Fruit fly (Drosophila melanogaster) whole organism, adult: ENCODE results near the gene CenB1A.

Experiments used
- CG11617 ChIP-seq: fragments of 200-800 bp; sonication (Bioruptor generic); optimal IDR thresholded peaks from 2 replicates; lab custom pipeline; 2017; ENCODE audit warnings: mild to moderate bottlenecking, missing biosample characterization, missing genetic modification reagents, missing genetic modification characterization
- CG12768 ChIP-seq: fragments of 200-800 bp; sonication (Bioruptor generic); optimal IDR thresholded peaks from 2 replicates; lab custom pipeline; 2017; ENCODE audit warnings: missing biosample characterization, missing genetic modification characterization, mild to moderate bottlenecking, moderate library complexity, missing genetic modification reagents
- CG14711 ChIP-seq: fragments of 200-800 bp; sonication (Bioruptor generic); optimal IDR thresholded peaks from 2 replicates; lab custom pipeline; 2018; ENCODE audit warnings: missing biosample characterization, mild to moderate bottlenecking, missing genetic modification characterization, moderate library complexity
- CG1620 ChIP-seq: fragments of 200-800 bp; sonication (Bioruptor generic); optimal IDR thresholded peaks from 2 replicates; lab custom pipeline; 2016; ENCODE audit warnings: missing biosample characterization, missing genetic modification characterization
- CG33017 ChIP-seq: fragments of 200-800 bp; sonication (Bioruptor generic); optimal IDR thresholded peaks from 2 replicates; lab custom pipeline; 2018; ENCODE audit warnings: missing biosample characterization, mild to moderate bottlenecking, missing genetic modification characterization, moderate library complexity
- CG5204 ChIP-seq: fragments of 200-800 bp; sonication (Bioruptor generic); optimal IDR thresholded peaks from 2 replicates; lab custom pipeline; 2016; ENCODE audit warnings: missing biosample characterization, missing genetic modification characterization
- CG7045 ChIP-seq: fragments of 200-800 bp; sonication (Bioruptor generic); optimal IDR thresholded peaks from 2 replicates; lab custom pipeline; 2017; ENCODE audit warnings: missing biosample characterization, mild to moderate bottlenecking, missing genetic modification characterization
- CG7101 ChIP-seq: fragments of 200-800 bp; sonication (Bioruptor generic); optimal IDR thresholded peaks from 2 replicates; lab custom pipeline; 2018; ENCODE audit warnings: missing biosample characterization, mild to moderate bottlenecking, missing genetic modification characterization, moderate library complexity
- Clk ChIP-seq: fragments of 200-800 bp; sonication (Bioruptor generic); optimal IDR thresholded peaks from 2 replicates; lab custom pipeline; 2017; ENCODE audit warnings: missing biosample characterization, missing genetic modification characterization
- Crg-1 ChIP-seq: fragments of 200-800 bp; sonication (Bioruptor generic); optimal IDR thresholded peaks from 2 replicates; lab custom pipeline; 2016; ENCODE audit warnings: missing biosample characterization, missing genetic modification characterization
- Hr96 ChIP-seq: fragments of 200-800 bp; sonication (Bioruptor generic); optimal IDR thresholded peaks from 2 replicates; lab custom pipeline; 2016; ENCODE audit warnings: missing biosample characterization, missing genetic modification characterization
- Mnt ChIP-seq: fragments of 200-800 bp; sonication (Bioruptor generic); optimal IDR thresholded peaks from 2 replicates; lab custom pipeline; 2016; ENCODE audit warnings: missing biosample characterization, mild to moderate bottlenecking, missing genetic modification characterization
- bab1 ChIP-seq: fragments of 200-800 bp; sonication (Bioruptor generic); optimal IDR thresholded peaks from 3 replicates; lab custom pipeline; 2019; ENCODE audit warnings: missing biosample characterization, mild to moderate bottlenecking, missing genetic modification characterization, moderate library complexity
- cic ChIP-seq: fragments of 200-800 bp; sonication (Bioruptor generic); optimal IDR thresholded peaks from 2 replicates; lab custom pipeline; 2017; ENCODE audit warnings: missing biosample characterization, mild to moderate bottlenecking, missing genetic modification characterization, moderate library complexity
- cnc ChIP-seq, 2 experiments: fragments of >200 bp; optimal IDR thresholded peaks; 2 replicates each; lab custom pipeline; 2017
- kay ChIP-seq: fragments of 200-800 bp; sonication (Bioruptor generic); peaks from one replicate; lab custom pipeline; 2016; ENCODE audit warnings: missing biosample characterization, missing genetic modification characterization, borderline replicate concordance
- ovo ChIP-seq: fragments of 200-800 bp; sonication (Bioruptor generic); optimal IDR thresholded peaks from 2 replicates; lab custom pipeline; 2016; ENCODE audit warnings: missing biosample characterization, missing genetic modification characterization
- pad ChIP-seq: fragments of 200-800 bp; sonication (Bioruptor generic); optimal IDR thresholded peaks from 3 replicates; lab custom pipeline; 2017; ENCODE audit warnings: missing biosample characterization, missing genetic modification characterization, mild to moderate bottlenecking, moderate library complexity, missing genetic modification reagents
- tj ChIP-seq: fragments of 200-800 bp; sonication (Bioruptor generic); optimal IDR thresholded peaks from 3 replicates; lab custom pipeline; 2017; ENCODE audit warnings: missing biosample characterization, mild to moderate bottlenecking, missing genetic modification characterization, moderate library complexity
- toe ChIP-seq: fragments of 200-800 bp; sonication (Bioruptor generic); optimal IDR thresholded peaks from 2 replicates; lab custom pipeline; 2016; ENCODE audit warnings: missing biosample characterization, missing genetic modification characterization

The CenB1A gene

dm6 chr3R:23140280-23140679 lies 22.1 kb downstream of the CenB1A start:
- TF ChIP-seq CG12768 (GFP tag; lab: Kevin White, UChicago) (no peak), cnc (optimal IDR thresholded peaks at IDR 0.05; lab: Kevin White, UChicago) (peak; percentile 11 to 52)

- no peak for TF ChIP-seq kay
Observed at dm6 chr3R:23141113-23141512, 22.9 kb downstream of the CenB1A start.

dm6 chr3R:23141678-23142338 lies 23.6 kb downstream of the CenB1A start, which contains the start of gene hh:
hh (minus strand) TSS chr3R:23141906.
- no peak for TF ChIP-seq CG7101 (tag; lab: Kevin White, UChicago)

dm6 chr3R:23143440-23143839 lies 25.2 kb downstream of the CenB1A start:
- TF ChIP-seq tj (GFP tag; lab: Kevin White, UChicago): no peak
- TF ChIP-seq cic (GFP tag; lab: Kevin White, UChicago): no peak
- TF ChIP-seq Crg-1 (GFP tag; lab: Kevin White, UChicago): no peak
- no peak for TF ChIP-seq CG14711 (tag; lab: Kevin White, UChicago)
- no peak for TF ChIP-seq pad (GFP tag; lab: Kevin White, UChicago)
- TF ChIP-seq ovo (GFP tag; lab: Kevin White, UChicago): no peak
- no peak for TF ChIP-seq Clk
- no peak for TF ChIP-seq CG7045
- no peak for TF ChIP-seq toe (GFP tag; lab: Kevin White, UChicago)
- TF ChIP-seq CG12768 (GFP tag; lab: Kevin White, UChicago): no peak
- TF ChIP-seq CG33017 (tag; lab: Kevin White, UChicago): no peak
- TF ChIP-seq cnc (optimal IDR thresholded peaks at IDR 0.05; lab: Kevin White, UChicago): no peak
- no peak for TF ChIP-seq CG7101 (tag; lab: Kevin White, UChicago)

dm6 chr3R:23144654-23145053 lies 26.5 kb downstream of the CenB1A start:
- no peak for TF ChIP-seq pad (GFP tag; lab: Kevin White, UChicago)
- no peak for TF ChIP-seq tj (GFP tag; lab: Kevin White, UChicago)
- no peak for TF ChIP-seq CG5204 (GFP tag; lab: Kevin White, UChicago)
- no peak for TF ChIP-seq Clk
- TF ChIP-seq bab1: no peak
- TF ChIP-seq CG12768 (GFP tag; lab: Kevin White, UChicago): no peak
- TF ChIP-seq CG33017 (tag; lab: Kevin White, UChicago): no peak
- TF ChIP-seq ovo (GFP tag; lab: Kevin White, UChicago): no peak
- TF ChIP-seq CG1620 (GFP tag; lab: Kevin White, UChicago): no peak
- TF ChIP-seq cnc (optimal IDR thresholded peaks at IDR 0.05; lab: Kevin White, UChicago): no peak
- TF ChIP-seq CG7101 (tag; lab: Kevin White, UChicago): no peak
- TF ChIP-seq kay: no peak
- TF ChIP-seq CG7045: no peak
- no peak for TF ChIP-seq toe (GFP tag; lab: Kevin White, UChicago)
- TF ChIP-seq CG14711 (tag; lab: Kevin White, UChicago): no peak
- no peak for TF ChIP-seq Crg-1 (GFP tag; lab: Kevin White, UChicago)
- TF ChIP-seq Hr96 (GFP tag; lab: Kevin White, UChicago): no peak
- no peak for TF ChIP-seq Mnt (GFP tag; lab: Kevin White, UChicago)
- no peak for TF ChIP-seq CG11617 (GFP tag; lab: Kevin White, UChicago)
- no peak for TF ChIP-seq cic (GFP tag; lab: Kevin White, UChicago)

dm6 chr3R:23145681-23146080 lies 27.5 kb downstream of the CenB1A start:
- TF ChIP-seq bab1 (no peak), toe (GFP tag; lab: Kevin White, UChicago) (no peak), CG7045 (no peak)

dm6 chr3R:23147058-23147457 lies 28.9 kb downstream of the CenB1A start:
- no peak for TF ChIP-seq CG11617 (GFP tag; lab: Kevin White, UChicago)
- no peak for TF ChIP-seq cic (GFP tag; lab: Kevin White, UChicago)
- no peak for TF ChIP-seq CG14711 (tag; lab: Kevin White, UChicago)
- TF ChIP-seq CG33017 (tag; lab: Kevin White, UChicago): no peak
- no peak for TF ChIP-seq tj (GFP tag; lab: Kevin White, UChicago)
- no peak for TF ChIP-seq pad (GFP tag; lab: Kevin White, UChicago)
- no peak for TF ChIP-seq ovo (GFP tag; lab: Kevin White, UChicago)
- no peak for TF ChIP-seq CG5204 (GFP tag; lab: Kevin White, UChicago)
- TF ChIP-seq bab1: no peak
- TF ChIP-seq CG7101 (tag; lab: Kevin White, UChicago): no peak
- TF ChIP-seq toe (GFP tag; lab: Kevin White, UChicago): no peak
- TF ChIP-seq Mnt (GFP tag; lab: Kevin White, UChicago): no peak
- TF ChIP-seq Hr96 (GFP tag; lab: Kevin White, UChicago): no peak
- TF ChIP-seq CG1620 (GFP tag; lab: Kevin White, UChicago): no peak
- no peak for TF ChIP-seq kay
- no peak for TF ChIP-seq CG12768 (GFP tag; lab: Kevin White, UChicago)
- TF ChIP-seq cnc (optimal IDR thresholded peaks at IDR 0.05; lab: Kevin White, UChicago): no peak
- TF ChIP-seq Crg-1 (GFP tag; lab: Kevin White, UChicago): no peak
